Worm (Caenorhabditis elegans) whole organism, L1 larva: Measurements from ENCODE around the gene C27B7.5.
A peak's percentile ranks its signal among the peaks of the same experiment; 100 is the strongest.

Source experiments
- C04F5.9 ChIP-seq: sonication (generic microtip); optimal IDR thresholded peaks from 2 replicates; lab custom pipeline; 2016; ENCODE audit warnings: missing genetic modification characterization, missing compliant biosample characterization
- C16A3.4 ChIP-seq: fragments of 150-350 bp; optimal IDR thresholded peaks from 2 replicates; lab custom pipeline; 2014; ENCODE audit warnings: missing biosample characterization, missing genetic modification characterization
- C34B4.2 ChIP-seq: sonication (generic microtip); optimal IDR thresholded peaks from 2 replicates; lab custom pipeline; 2017; ENCODE audit warnings: mild to moderate bottlenecking, missing genetic modification characterization, missing compliant biosample characterization
- Y116A8C.19 ChIP-seq: sonication (generic microtip); optimal IDR thresholded peaks from 2 replicates; lab custom pipeline; 2016; ENCODE audit warnings: missing compliant biosample characterization, missing genetic modification characterization, borderline replicate concordance
- aha-1 ChIP-seq: fragments of 150-350 bp; optimal IDR thresholded peaks from 2 replicates; lab custom pipeline; 2014; ENCODE audit warnings: missing biosample characterization, missing genetic modification characterization
- alr-1 ChIP-seq: fragments of 200-800 bp; sonication (Bioruptor generic); optimal IDR thresholded peaks from 2 replicates; lab custom pipeline; 2018; ENCODE audit warnings: borderline replicate concordance, mild to moderate bottlenecking, missing genetic modification characterization, missing compliant biosample characterization
- ama-1 ChIP-seq: fragments of 150-350 bp; optimal IDR thresholded peaks from 2 replicates; lab custom pipeline; 2014
- blmp-1 ChIP-seq: fragments of 150-350 bp; optimal IDR thresholded peaks from 2 replicates; lab custom pipeline; 2014; ENCODE audit warnings: missing biosample characterization, missing genetic modification characterization
- ceh-63 ChIP-seq: fragments of 200-800 bp; sonication (Bioruptor generic); optimal IDR thresholded peaks from 2 replicates; lab custom pipeline; 2018; ENCODE audit warnings: mild to moderate bottlenecking, missing genetic modification characterization, missing compliant biosample characterization
- dpl-1 ChIP-seq, 3 experiments: fragments of 150-350 bp in 2 of 3; sonication (generic microtip) in 1 of 3; optimal IDR thresholded peaks; 2 replicates each; lab custom pipeline; 2014 to 2017; ENCODE audit warnings: missing biosample characterization in 3 of 3, missing genetic modification characterization in 3 of 3, missing genetic modification reagents in 3 of 3
- dsc-1 ChIP-seq: sonication (generic microtip); optimal IDR thresholded peaks from 2 replicates; lab custom pipeline; 2016; ENCODE audit warnings: mild to moderate bottlenecking, missing genetic modification characterization, missing compliant biosample characterization
- efl-1 ChIP-seq, 4 experiments: fragments of 150-350 bp; optimal IDR thresholded peaks in 3 of 4; peaks in 1 of 4; 1 replicate in 1 of 4; 2 replicates in 3 of 4; lab custom pipeline; 2014; ENCODE audit warnings: missing biosample characterization in 2 of 4, missing genetic modification characterization in 2 of 4, missing genetic modification reagents in 2 of 4
- efl-3 ChIP-seq: fragments of 200-800 bp; sonication (Bioruptor generic); optimal IDR thresholded peaks from 2 replicates; lab custom pipeline; 2018; ENCODE audit warnings: mild to moderate bottlenecking, missing genetic modification characterization, missing compliant biosample characterization
- elt-3 ChIP-seq, 6 experiments: fragments of 150-350 bp in 1 of 6; sonication (generic microtip); optimal IDR thresholded peaks; 2 replicates each; lab custom pipeline; 2017 to 2018; ENCODE audit warnings: missing biosample characterization in 6 of 6, missing genetic modification characterization in 6 of 6, inconsistent platforms in 1 of 6
- ets-5 ChIP-seq: fragments of 200-800 bp; sonication (Bioruptor generic); IDR thresholded peaks from 2 replicates; pipeline ENCODE4 v1.3.6; 2022; ENCODE audit warnings: missing genetic modification characterization, missing compliant biosample characterization
- fkh-10 ChIP-seq: sonication (generic microtip); optimal IDR thresholded peaks from 2 replicates; lab custom pipeline; 2017; ENCODE audit warnings: missing biosample characterization, missing genetic modification reagents, missing genetic modification characterization
- fkh-4 ChIP-seq: sonication (generic microtip); optimal IDR thresholded peaks from 2 replicates; lab custom pipeline; 2016; ENCODE audit warnings: missing compliant biosample characterization, missing genetic modification characterization, borderline replicate concordance
- grh-1 ChIP-seq: fragments of 200-800 bp; sonication (Bioruptor generic); IDR thresholded peaks from 2 replicates; pipeline ENCODE4 v1.3.6; 2022; ENCODE audit warnings: missing genetic modification reagents, missing genetic modification characterization, missing compliant biosample characterization
- hlh-17 ChIP-seq: fragments of 200-800 bp; sonication (Bioruptor generic); optimal IDR thresholded peaks from 2 replicates; lab custom pipeline; 2018; ENCODE audit warnings: missing genetic modification characterization, mild to moderate bottlenecking, missing compliant biosample characterization, moderate library complexity, borderline replicate concordance
- hlh-4 ChIP-seq: sonication (generic microtip); optimal IDR thresholded peaks from 2 replicates; lab custom pipeline; 2016; ENCODE audit warnings: mild to moderate bottlenecking, missing genetic modification characterization, missing compliant biosample characterization
- irx-1 ChIP-seq: sonication (generic microtip); optimal IDR thresholded peaks from 2 replicates; lab custom pipeline; 2016; ENCODE audit warnings: missing genetic modification characterization, missing compliant biosample characterization
- isw-1 ChIP-seq: fragments of 200-800 bp; sonication (Bioruptor generic); IDR thresholded peaks from 2 replicates; pipeline ENCODE4 v1.3.6; 2022; ENCODE audit warnings: missing genetic modification characterization, missing compliant biosample characterization
- jun-1 ChIP-seq: fragments of 150-350 bp; optimal IDR thresholded peaks from 2 replicates; lab custom pipeline; 2014; ENCODE audit warnings: missing biosample characterization, missing genetic modification reagents, missing genetic modification characterization
- lin-13 ChIP-seq: fragments of 150-350 bp; optimal IDR thresholded peaks from 2 replicates; lab custom pipeline; 2014; ENCODE audit warnings: missing biosample characterization, missing genetic modification reagents, missing genetic modification characterization
- lin-15B ChIP-seq: fragments of 150-350 bp; sonication (generic microtip); optimal IDR thresholded peaks from 3 replicates; lab custom pipeline; 2014; ENCODE audit warnings: missing biosample characterization, missing genetic modification characterization
- lin-35 ChIP-seq, 2 experiments: fragments of 150-350 bp; optimal IDR thresholded peaks; 2 replicates each; lab custom pipeline; 2014; ENCODE audit warnings: missing biosample characterization in 2 of 2, missing genetic modification characterization in 2 of 2, missing genetic modification reagents in 2 of 2
- lin-39 ChIP-seq: fragments of 150-350 bp; optimal IDR thresholded peaks from 2 replicates; lab custom pipeline; 2014; ENCODE audit warnings: missing biosample characterization, missing genetic modification reagents, missing genetic modification characterization
- lir-3 ChIP-seq: sonication (generic microtip); optimal IDR thresholded peaks from 2 replicates; lab custom pipeline; 2016; ENCODE audit warnings: mild to moderate bottlenecking, missing genetic modification characterization, moderate library complexity, missing compliant biosample characterization; ENCODE audit not compliant: poor library complexity
- lsy-2 ChIP-seq, 2 experiments: fragments of 150-350 bp; optimal IDR thresholded peaks; 2 replicates each; lab custom pipeline; 2014; ENCODE audit warnings: missing biosample characterization in 2 of 2, missing genetic modification characterization in 2 of 2
- mdl-1 ChIP-seq, 2 experiments: fragments of 150-350 bp; optimal IDR thresholded peaks; 2 replicates each; lab custom pipeline; 2014 to 2017; ENCODE audit warnings: missing biosample characterization in 2 of 2, missing genetic modification characterization in 2 of 2, inconsistent platforms in 1 of 2
- mef-2 ChIP-seq: fragments of 150-350 bp; optimal IDR thresholded peaks from 2 replicates; lab custom pipeline; 2014; ENCODE audit warnings: missing biosample characterization, missing genetic modification characterization
- mep-1 ChIP-seq: fragments of 150-350 bp; optimal IDR thresholded peaks from 2 replicates; lab custom pipeline; 2014; ENCODE audit warnings: missing biosample characterization, missing genetic modification characterization
- nhr-12 ChIP-seq: sonication (generic microtip); optimal IDR thresholded peaks from 2 replicates; lab custom pipeline; 2017; ENCODE audit warnings: missing biosample characterization, missing genetic modification characterization
- nhr-20 ChIP-seq: sonication (generic microtip); optimal IDR thresholded peaks from 2 replicates; lab custom pipeline; 2016; ENCODE audit warnings: mild to moderate bottlenecking, missing genetic modification characterization, missing compliant biosample characterization
- nhr-237 ChIP-seq: fragments of 150-350 bp; optimal IDR thresholded peaks from 2 replicates; lab custom pipeline; 2014; ENCODE audit warnings: missing biosample characterization, missing genetic modification characterization
- nhr-28 ChIP-seq: fragments of 150-350 bp; optimal IDR thresholded peaks from 2 replicates; lab custom pipeline; 2014; ENCODE audit warnings: missing biosample characterization, missing genetic modification characterization
- nhr-47 ChIP-seq: sonication (generic microtip); optimal IDR thresholded peaks from 2 replicates; lab custom pipeline; 2016; ENCODE audit warnings: mild to moderate bottlenecking, missing genetic modification characterization, moderate library complexity, missing compliant biosample characterization
- nhr-77 ChIP-seq: fragments of 150-350 bp; optimal IDR thresholded peaks from 2 replicates; lab custom pipeline; 2014; ENCODE audit warnings: missing biosample characterization, missing genetic modification characterization
- nhr-90 ChIP-seq: sonication (generic microtip); optimal IDR thresholded peaks from 2 replicates; lab custom pipeline; 2016; ENCODE audit warnings: mild to moderate bottlenecking, missing genetic modification characterization, missing compliant biosample characterization; ENCODE audit not compliant: poor library complexity
- pag-3 ChIP-seq: sonication (generic microtip); optimal IDR thresholded peaks from 2 replicates; lab custom pipeline; 2017; ENCODE audit warnings: missing genetic modification characterization, mild to moderate bottlenecking, missing compliant biosample characterization, antibody characterized with exemption, borderline replicate concordance; ENCODE audit not compliant: insufficient read depth
- pax-3 ChIP-seq: fragments of 200-800 bp; sonication (Bioruptor generic); optimal IDR thresholded peaks from 2 replicates; lab custom pipeline; 2018; ENCODE audit warnings: mild to moderate bottlenecking, missing genetic modification characterization, moderate library complexity, missing compliant biosample characterization
- pqm-1 ChIP-seq: sonication (generic microtip); optimal IDR thresholded peaks from 3 replicates; lab custom pipeline; 2017; ENCODE audit warnings: missing biosample characterization, missing genetic modification characterization
- rnt-1 ChIP-seq: sonication (generic microtip); optimal IDR thresholded peaks from 2 replicates; lab custom pipeline; 2016; ENCODE audit warnings: mild to moderate bottlenecking, missing genetic modification characterization, moderate library complexity, missing compliant biosample characterization
- snu-23 ChIP-seq: sonication (generic microtip); optimal IDR thresholded peaks from 2 replicates; lab custom pipeline; 2016; ENCODE audit warnings: missing genetic modification characterization, missing compliant biosample characterization
- sox-4 ChIP-seq: sonication (generic microtip); optimal IDR thresholded peaks from 2 replicates; lab custom pipeline; 2016; ENCODE audit warnings: missing genetic modification characterization, missing compliant biosample characterization
- swsn-7 ChIP-seq: sonication (generic microtip); optimal IDR thresholded peaks from 2 replicates; lab custom pipeline; 2016; ENCODE audit warnings: missing genetic modification characterization, missing compliant biosample characterization
- unc-130 ChIP-seq: fragments of 150-350 bp; optimal IDR thresholded peaks from 2 replicates; lab custom pipeline; 2017; ENCODE audit warnings: missing biosample characterization, missing genetic modification characterization, inconsistent platforms
- unc-30 ChIP-seq: sonication (generic microtip); optimal IDR thresholded peaks from 2 replicates; lab custom pipeline; 2017; ENCODE audit warnings: missing biosample characterization, missing genetic modification characterization
- unc-62 ChIP-seq: fragments of 150-350 bp; optimal IDR thresholded peaks from 2 replicates; lab custom pipeline; 2014; ENCODE audit warnings: missing biosample characterization, missing genetic modification reagents, missing genetic modification characterization
- unc-98 ChIP-seq: fragments of 200-800 bp; sonication (Bioruptor generic); IDR thresholded peaks from 2 replicates; pipeline ENCODE4 v1.3.6; 2022; ENCODE audit warnings: missing genetic modification characterization, missing compliant biosample characterization
- xbp-1 ChIP-seq: sonication (generic microtip); optimal IDR thresholded peaks from 2 replicates; lab custom pipeline; 2016; ENCODE audit warnings: missing genetic modification characterization, missing compliant biosample characterization
- zip-4 ChIP-seq: fragments of 200-800 bp; sonication (Bioruptor generic); optimal IDR thresholded peaks from 2 replicates; lab custom pipeline; 2018; ENCODE audit warnings: mild to moderate bottlenecking, missing genetic modification characterization, moderate library complexity, missing compliant biosample characterization
- ztf-4 ChIP-seq: fragments of 150-350 bp; optimal IDR thresholded peaks from 2 replicates; lab custom pipeline; 2014; ENCODE audit warnings: missing biosample characterization, missing genetic modification characterization

The C27B7.5 gene

DNA sequence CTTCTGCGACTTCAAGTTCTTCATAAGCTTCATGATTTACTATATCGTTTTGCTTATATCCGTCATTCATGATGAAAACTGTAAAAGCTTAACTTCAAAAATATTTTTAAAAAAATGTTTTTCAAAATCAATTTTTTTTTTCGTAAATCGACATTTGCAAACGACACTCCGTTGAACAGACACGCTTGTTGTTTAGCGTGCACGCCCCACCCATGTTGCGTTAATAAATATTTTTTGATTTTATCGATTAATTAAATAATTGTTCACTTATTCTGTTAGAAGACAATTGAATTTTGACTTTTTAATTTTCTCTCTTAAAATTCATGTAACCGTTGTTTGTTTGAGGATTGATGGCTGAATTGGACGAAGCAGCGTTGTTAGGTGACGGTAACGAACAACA lies 24.5 kb downstream of the C27B7.5 start, which contains the start of the genes D1046.2 and cfim-2:
Gene D1046.2 (minus strand): TSS at position 78 of the 400 bp plus-strand sequence.
Gene cfim-2 (plus strand): TSS at position 335 of the 400 bp plus-strand sequence.
- TF ChIP-seq alr-1 (tag; lab: Kevin White, UChicago) (no peak), lir-3 (tag; lab: Kevin White, UChicago) (no peak), C04F5.9 (tag; lab: Kevin White, UChicago) (no peak), C16A3.4 (tag; lab: Kevin White, UChicago) (peak; percentile 28), nhr-47 (tag; lab: Kevin White, UChicago) (peak; percentile 30), lsy-2 (tag; optimal IDR thresholded peaks at IDR 0.05; lab: Kevin White, UChicago) (peak in 1 of 2 experiments; percentile 64), aha-1 (no peak), hlh-17 (GFP tag; lab: Kevin White, UChicago) (no peak), ceh-63 (no peak), mdl-1 (tag; optimal IDR thresholded peaks at IDR 0.05; lab: Kevin White, UChicago) (no peak), unc-98 (GFP tag; lab: Robert Waterston, UW) (no peak), rnt-1 (tag; lab: Kevin White, UChicago) (no peak), mep-1 (tag; lab: Kevin White, UChicago) (peak; percentile 41), grh-1 (GFP tag; lab: Robert Waterston, UW) (no peak), dpl-1 (GFP tag; optimal IDR thresholded peaks at IDR 0.05; lab: Kevin White, UChicago) (peak; percentile 5 to 33 (median 27)), sox-4 (tag; lab: Kevin White, UChicago) (no peak), lin-39 (tag; lab: Kevin White, UChicago) (no peak), swsn-7 (peak; percentile 30), nhr-28 (tag; lab: Kevin White, UChicago) (no peak), unc-62 (GFP tag; lab: Kevin White, UChicago) (no peak), ama-1 (lab: Kevin White, UChicago) (no peak), nhr-12 (tag; lab: Kevin White, UChicago) (no peak), pqm-1 (tag; lab: Kevin White, UChicago) (no peak), mef-2 (tag; lab: Kevin White, UChicago) (no peak), nhr-90 (no peak), pag-3 (tag; lab: Kevin White, UChicago) (no peak), xbp-1 (peak; percentile 1), irx-1 (tag; lab: Kevin White, UChicago) (no peak), fkh-10 (GFP tag; lab: Kevin White, UChicago) (no peak), fkh-4 (tag; lab: Kevin White, UChicago) (no peak), elt-3 (tag; optimal IDR thresholded peaks at IDR 0.05; lab: Kevin White, UChicago) (no peak), isw-1 (no peak), zip-4 (GFP tag; lab: Kevin White, UChicago) (no peak), ets-5 (GFP tag; lab: Robert Waterston, UW) (no peak), lin-15B (tag; lab: Kevin White, UChicago) (peak; percentile 12), unc-130 (tag; lab: Kevin White, UChicago) (peak; percentile 47), efl-3 (GFP tag; lab: Kevin White, UChicago) (no peak), Y116A8C.19 (tag; lab: Kevin White, UChicago) (no peak), jun-1 (tag; lab: Kevin White, UChicago) (no peak), snu-23 (peak; percentile 37), nhr-77 (tag; lab: Kevin White, UChicago) (no peak), lin-35 (GFP tag; optimal IDR thresholded peaks at IDR 0.05; lab: Kevin White, UChicago) (peak in 1 of 2 experiments; percentile 48), nhr-237 (tag; lab: Kevin White, UChicago) (no peak), efl-1 (optimal IDR thresholded peaks at IDR 0.05; lab: Kevin White, UChicago) (peak; percentile 4 to 33), efl-1 (GFP tag; optimal IDR thresholded peaks at IDR 0.05 in 1 of 2; lab: Kevin White, UChicago) (peak; percentile 14 to 86), lin-13 (no peak), nhr-20 (tag; lab: Kevin White, UChicago) (no peak), ztf-4 (tag; lab: Kevin White, UChicago) (no peak), blmp-1 (tag; lab: Kevin White, UChicago) (peak; percentile 46), dsc-1 (no peak), pax-3 (tag; lab: Kevin White, UChicago) (no peak), C34B4.2 (tag; lab: Kevin White, UChicago) (no peak), unc-30 (no peak), hlh-4 (tag; lab: Kevin White, UChicago) (no peak)
